Worm (Caenorhabditis elegans) whole organism, L4 larva: Measurements from ENCODE around the gene spp-2.

Source experiments
- D1046.2 ChIP-seq: fragments of 200-800 bp; sonication (Bioruptor generic); IDR thresholded peaks from 2 replicates; pipeline ENCODE4 v1.3.6; 2022; ENCODE audit warnings: missing genetic modification characterization, missing compliant biosample characterization
- F10B5.3 ChIP-seq: sonication (generic microtip); optimal IDR thresholded peaks from 2 replicates; lab custom pipeline; 2016; ENCODE audit warnings: mild to moderate bottlenecking, missing genetic modification characterization, missing compliant biosample characterization
- F49E8.2 ChIP-seq: sonication (generic microtip); optimal IDR thresholded peaks from 2 replicates; lab custom pipeline; 2016; ENCODE audit warnings: missing compliant biosample characterization, mild to moderate bottlenecking, missing genetic modification characterization, borderline replicate concordance
- R02D3.7 ChIP-seq: fragments of 150-350 bp; sonication (generic microtip); optimal IDR thresholded peaks from 3 replicates; lab custom pipeline; 2014; ENCODE audit warnings: missing biosample characterization, missing genetic modification characterization
- T20F7.1 ChIP-seq: fragments of 200-800 bp; sonication (Bioruptor generic); optimal IDR thresholded peaks from 2 replicates; lab custom pipeline; 2018; ENCODE audit warnings: mild to moderate bottlenecking, missing genetic modification characterization, missing compliant biosample characterization
- T26A8.4 ChIP-seq: fragments of 200-800 bp; sonication (Bioruptor generic); IDR thresholded peaks from 2 replicates; pipeline ENCODE4 v1.3.6; 2022; ENCODE audit warnings: missing genetic modification characterization, missing compliant biosample characterization
- Y48G9A.11 ChIP-seq: fragments of 200-800 bp; sonication (Bioruptor generic); IDR thresholded peaks from 2 replicates; pipeline ENCODE4 v1.3.6; 2022; ENCODE audit warnings: missing genetic modification reagents, missing genetic modification characterization, missing compliant biosample characterization
- aha-1 ChIP-seq: fragments of 150-350 bp; peaks from one replicate; lab custom pipeline; 2014; ENCODE audit warnings: missing biosample characterization, missing genetic modification characterization
- aly-2 ChIP-seq: sonication (generic microtip); optimal IDR thresholded peaks from 2 replicates; lab custom pipeline; 2018; ENCODE audit warnings: missing biosample characterization, missing genetic modification characterization
- ama-1 ChIP-seq: fragments of 150-350 bp; optimal IDR thresholded peaks from 2 replicates; lab custom pipeline; 2014; ENCODE audit warnings: inconsistent platforms, mixed read lengths
- ceh-28 ChIP-seq: fragments of 150-350 bp; optimal IDR thresholded peaks from 2 replicates; lab custom pipeline; 2014; ENCODE audit warnings: missing biosample characterization, missing genetic modification reagents, missing genetic modification characterization
- ceh-32 ChIP-seq: sonication (generic microtip); optimal IDR thresholded peaks from 2 replicates; lab custom pipeline; 2016; ENCODE audit warnings: mild to moderate bottlenecking, missing genetic modification characterization, missing compliant biosample characterization; ENCODE audit not compliant: poor library complexity
- ceh-62 ChIP-seq: sonication (generic microtip); optimal IDR thresholded peaks from 2 replicates; lab custom pipeline; 2017; ENCODE audit warnings: missing biosample characterization, missing genetic modification characterization
- ceh-82 ChIP-seq: sonication (generic microtip); optimal IDR thresholded peaks from 2 replicates; lab custom pipeline; 2017; ENCODE audit warnings: missing biosample characterization, missing genetic modification characterization
- cey-2 ChIP-seq: sonication (generic microtip); optimal IDR thresholded peaks from 3 replicates; lab custom pipeline; 2017; ENCODE audit warnings: missing genetic modification characterization, mild to moderate bottlenecking, missing compliant biosample characterization, antibody characterized with exemption, borderline replicate concordance; ENCODE audit not compliant: insufficient read depth
- daf-16 ChIP-seq, 3 experiments: sonication (generic microtip); optimal IDR thresholded peaks; 2 replicates each; lab custom pipeline; 2016 to 2017; ENCODE audit warnings: missing genetic modification characterization in 3 of 3, missing genetic modification reagents in 3 of 3, mild to moderate bottlenecking in 2 of 3, missing compliant biosample characterization in 2 of 3, missing biosample characterization in 1 of 3, moderate library complexity in 1 of 3
- daf-19 ChIP-seq: fragments of 200-800 bp; sonication (Bioruptor generic); conservative IDR thresholded peaks from 2 replicates; pipeline ENCODE4 v1.3.6; 2022; ENCODE audit warnings: missing genetic modification characterization, missing compliant biosample characterization
- dmd-6 ChIP-seq: fragments of 200-800 bp; sonication (Bioruptor generic); IDR thresholded peaks from 2 replicates; pipeline ENCODE4 v1.3.6; 2022; ENCODE audit warnings: missing genetic modification reagents, missing genetic modification characterization, missing compliant biosample characterization
- dmd-9 ChIP-seq: fragments of 200-800 bp; sonication (Bioruptor generic); IDR thresholded peaks from 2 replicates; pipeline ENCODE4 v1.3.6; 2022; ENCODE audit warnings: missing genetic modification reagents, missing genetic modification characterization, missing compliant biosample characterization
- duxl-1 ChIP-seq: sonication (generic microtip); optimal IDR thresholded peaks from 2 replicates; lab custom pipeline; 2016; ENCODE audit warnings: mild to moderate bottlenecking, missing genetic modification characterization, moderate library complexity, missing compliant biosample characterization; ENCODE audit not compliant: poor library complexity
- dve-1 ChIP-seq: sonication (generic microtip); optimal IDR thresholded peaks from 2 replicates; lab custom pipeline; 2017; ENCODE audit warnings: antibody characterized with exemption, mild to moderate bottlenecking, missing genetic modification characterization, missing compliant biosample characterization; ENCODE audit not compliant: insufficient read depth
- egl-43 ChIP-seq: fragments of 200-800 bp; sonication (Bioruptor generic); IDR thresholded peaks from 2 replicates; pipeline ENCODE4 v1.3.6; 2022; ENCODE audit warnings: missing genetic modification reagents, missing genetic modification characterization, missing compliant biosample characterization
- fos-1 ChIP-seq: fragments of 150-350 bp; optimal IDR thresholded peaks from 2 replicates; lab custom pipeline; 2014; ENCODE audit warnings: missing biosample characterization, missing genetic modification characterization
- gei-8 ChIP-seq: fragments of 200-800 bp; sonication (Bioruptor generic); optimal IDR thresholded peaks from 2 replicates; lab custom pipeline; 2018; ENCODE audit warnings: mild to moderate bottlenecking, missing genetic modification characterization, missing compliant biosample characterization
- hlh-11 ChIP-seq: fragments of 200-800 bp; sonication (Bioruptor generic); optimal IDR thresholded peaks from 2 replicates; lab custom pipeline; 2018; ENCODE audit warnings: mild to moderate bottlenecking, missing genetic modification characterization, missing compliant biosample characterization
- hlh-30 ChIP-seq: sonication (generic microtip); optimal IDR thresholded peaks from 2 replicates; lab custom pipeline; 2017; ENCODE audit warnings: antibody characterized with exemption, mild to moderate bottlenecking, missing genetic modification characterization, missing compliant biosample characterization; ENCODE audit not compliant: insufficient read depth
- hmg-1.1 ChIP-seq: fragments of 200-800 bp; sonication (Bioruptor generic); IDR thresholded peaks from 2 replicates; pipeline ENCODE4 v1.3.6; 2022; ENCODE audit warnings: missing genetic modification reagents, missing genetic modification characterization, missing compliant biosample characterization
- jun-1 ChIP-seq: fragments of 150-350 bp; optimal IDR thresholded peaks from 2 replicates; lab custom pipeline; 2014; ENCODE audit warnings: missing biosample characterization, missing genetic modification reagents, missing genetic modification characterization
- lin-1 ChIP-seq: fragments of 200-800 bp; sonication (Bioruptor generic); IDR thresholded peaks from 2 replicates; pipeline ENCODE4 v1.3.6; 2022; ENCODE audit warnings: missing genetic modification reagents, missing genetic modification characterization, missing compliant biosample characterization
- lsy-2 ChIP-seq, 2 experiments: fragments of 150-350 bp in 1 of 2; sonication (generic microtip) in 1 of 2; optimal IDR thresholded peaks; 2 replicates each; lab custom pipeline; 2014 to 2017; ENCODE audit warnings: missing biosample characterization in 2 of 2, missing genetic modification characterization in 2 of 2
- mdl-1 ChIP-seq, 2 experiments: fragments of 150-350 bp in 1 of 2; sonication (generic microtip) in 1 of 2; optimal IDR thresholded peaks; 2 replicates each; lab custom pipeline; 2014 to 2017; ENCODE audit warnings: missing biosample characterization in 2 of 2, missing genetic modification characterization in 2 of 2
- mep-1 ChIP-seq: fragments of 150-350 bp; sonication (generic microtip); optimal IDR thresholded peaks from 3 replicates; lab custom pipeline; 2014; ENCODE audit warnings: missing biosample characterization, missing genetic modification characterization
- mes-2 ChIP-seq: sonication (generic microtip); optimal IDR thresholded peaks from 2 replicates; lab custom pipeline; 2016; ENCODE audit warnings: missing genotype, mild to moderate bottlenecking, missing genetic modification characterization, missing compliant biosample characterization; ENCODE audit not compliant: poor library complexity, severe bottlenecking
- mxl-3 ChIP-seq: fragments of 200-800 bp; sonication (Bioruptor generic); optimal IDR thresholded peaks from 2 replicates; lab custom pipeline; 2018; ENCODE audit warnings: mild to moderate bottlenecking, missing genetic modification characterization, missing compliant biosample characterization
- nhr-10 ChIP-seq: fragments of 150-350 bp; optimal IDR thresholded peaks from 2 replicates; lab custom pipeline; 2014; ENCODE audit warnings: missing biosample characterization, missing genetic modification characterization
- nhr-102 ChIP-seq: sonication (generic microtip); optimal IDR thresholded peaks from 2 replicates; lab custom pipeline; 2016; ENCODE audit warnings: mild to moderate bottlenecking, missing genetic modification characterization, moderate library complexity, missing compliant biosample characterization
- nhr-237 ChIP-seq: sonication (generic microtip); optimal IDR thresholded peaks from 2 replicates; lab custom pipeline; 2017; ENCODE audit warnings: missing biosample characterization, missing genetic modification characterization
- nhr-28 ChIP-seq: fragments of 150-350 bp; optimal IDR thresholded peaks from 2 replicates; lab custom pipeline; 2014; ENCODE audit warnings: missing biosample characterization, missing genetic modification characterization
- nhr-48 ChIP-seq: sonication (generic microtip); optimal IDR thresholded peaks from 2 replicates; lab custom pipeline; 2016; ENCODE audit warnings: mild to moderate bottlenecking, missing genetic modification characterization, missing compliant biosample characterization
- nhr-77 ChIP-seq: fragments of 150-350 bp; optimal IDR thresholded peaks from 2 replicates; lab custom pipeline; 2014; ENCODE audit warnings: missing biosample characterization, missing genetic modification characterization
- php-3 ChIP-seq: fragments of 200-800 bp; sonication (Bioruptor generic); IDR thresholded peaks from 2 replicates; pipeline ENCODE4 v1.3.6; 2022; ENCODE audit warnings: missing genetic modification reagents, missing genetic modification characterization, missing compliant biosample characterization
- pqm-1 ChIP-seq: sonication (generic microtip); optimal IDR thresholded peaks from 2 replicates; lab custom pipeline; 2017; ENCODE audit warnings: missing biosample characterization, missing genetic modification characterization
- set-16 ChIP-seq: fragments of 200-800 bp; sonication (Bioruptor generic); IDR thresholded peaks from 2 replicates; pipeline ENCODE4 v1.3.6; 2022; ENCODE audit warnings: missing genetic modification reagents, missing genetic modification characterization, missing compliant biosample characterization
- spr-1 ChIP-seq: sonication (generic microtip); optimal IDR thresholded peaks from 2 replicates; lab custom pipeline; 2016; ENCODE audit warnings: mild to moderate bottlenecking, missing genetic modification characterization, missing compliant biosample characterization
- spr-3 ChIP-seq: fragments of 200-800 bp; sonication (Bioruptor generic); optimal IDR thresholded peaks from 2 replicates; lab custom pipeline; 2018; ENCODE audit warnings: mild to moderate bottlenecking, missing genetic modification characterization, missing compliant biosample characterization
- tra-1 ChIP-seq: fragments of 200-800 bp; sonication (Bioruptor generic); IDR thresholded peaks from 2 replicates; pipeline ENCODE4 v1.3.6; 2022; ENCODE audit warnings: missing genetic modification reagents, missing genetic modification characterization, missing compliant biosample characterization
- unc-130 ChIP-seq: sonication (generic microtip); optimal IDR thresholded peaks from 2 replicates; lab custom pipeline; 2016; ENCODE audit warnings: missing genetic modification reagents, missing genetic modification characterization, missing compliant biosample characterization
- zip-11 ChIP-seq: fragments of 200-800 bp; sonication (Bioruptor generic); IDR thresholded peaks from 2 replicates; pipeline ENCODE4 v1.3.6; 2022; ENCODE audit warnings: missing genetic modification characterization, missing compliant biosample characterization
- ztf-7 ChIP-seq: fragments of 150-350 bp; optimal IDR thresholded peaks from 2 replicates; lab custom pipeline; 2014; ENCODE audit warnings: missing biosample characterization, missing genetic modification characterization

spp-2 gene

ce11 chrX:7315329-7315728 is 1.3 kb downstream of the spp-2 start, which contains the start of gene spp-3:
Gene spp-3 (minus strand): TSS chrX:7315353.
- TF ChIP-seq lsy-2 (tag; optimal IDR thresholded peaks at IDR 0.05; lab: Kevin White, UChicago) (peak in 1 of 2 experiments; percentile 67), nhr-237 (tag; lab: Kevin White, UChicago) (no peak), nhr-77 (tag; lab: Kevin White, UChicago) (peak; percentile 39), fos-1 (tag; lab: Kevin White, UChicago) (no peak), R02D3.7 (tag; lab: Kevin White, UChicago) (no peak), nhr-10 (tag; lab: Kevin White, UChicago) (no peak), ceh-62 (tag; lab: Kevin White, UChicago) (no peak), nhr-28 (tag; lab: Kevin White, UChicago) (peak; percentile 79), ama-1 (lab: Kevin White, UChicago) (no peak), Y48G9A.11 (no peak), aly-2 (tag; lab: Kevin White, UChicago) (no peak), mes-2 (tag; lab: Kevin White, UChicago) (peak; percentile 31), mdl-1 (tag; optimal IDR thresholded peaks at IDR 0.05; lab: Kevin White, UChicago) (peak in 1 of 2 experiments; percentile 60), gei-8 (no peak), daf-19 (GFP tag; lab: Robert Waterston, UW) (no peak), mxl-3 (peak; percentile 24), T20F7.1 (GFP tag; lab: Kevin White, UChicago) (peak; percentile 42), F49E8.2 (tag; lab: Kevin White, UChicago) (no peak), duxl-1 (tag; lab: Kevin White, UChicago) (no peak), zip-11 (GFP tag; lab: Robert Waterston, UW) (no peak), spr-1 (tag; lab: Kevin White, UChicago) (no peak), cey-2 (tag; lab: Kevin White, UChicago) (no peak), T26A8.4 (0 out of 2 replicates have a peak, but pooled peaks have one; percentile 44), set-16 (no peak), aha-1 (tag; lab: Kevin White, UChicago) (peak; percentile 15), ztf-7 (tag; lab: Kevin White, UChicago) (no peak), hlh-30 (tag; lab: Kevin White, UChicago) (peak; percentile 54), daf-16 (GFP tag; optimal IDR thresholded peaks at IDR 0.05; lab: Kevin White, UChicago) (peak in 1 of 2 experiments; percentile 43), daf-16 (tag; optimal IDR thresholded peaks at IDR 0.05; lab: Kevin White, UChicago) (peak; percentile 90), php-3 (GFP tag; lab: Robert Waterston, UW) (peak; percentile 89), pqm-1 (tag; lab: Kevin White, UChicago) (peak; percentile 90), hlh-11 (peak; percentile 73), ceh-28 (no peak), dmd-6 (GFP tag; lab: Robert Waterston, UW) (peak; percentile 89), F10B5.3 (tag; lab: Kevin White, UChicago) (no peak), hmg-1.1 (no peak), tra-1 (GFP tag; lab: Robert Waterston, UW) (0 out of 2 replicates have a peak, but pooled peaks have one; percentile 45), dmd-9 (GFP tag; lab: Robert Waterston, UW) (no peak), ceh-82 (tag; lab: Kevin White, UChicago) (no peak), mep-1 (tag; lab: Kevin White, UChicago) (peak; percentile 49), D1046.2 (GFP tag; lab: Robert Waterston, UW) (no peak), ceh-32 (tag; lab: Kevin White, UChicago) (no peak), dve-1 (tag; lab: Kevin White, UChicago) (peak; percentile 85), unc-130 (no peak), spr-3 (GFP tag; lab: Kevin White, UChicago) (no peak), nhr-48 (tag; lab: Kevin White, UChicago) (peak; percentile 43), jun-1 (tag; lab: Kevin White, UChicago) (no peak), lin-1 (GFP tag; lab: Robert Waterston, UW) (no peak), nhr-102 (tag; lab: Kevin White, UChicago) (peak; percentile 56), egl-43 (GFP tag; lab: Robert Waterston, UW) (no peak)
